Worm (Caenorhabditis elegans): Measurements from ENCODE around the gene ndub-5.

ndub-5 gene

ce11 chrII:5663180-5663791 is 27.9 kb downstream of the ndub-5 start:
- TF ChIP-seq nhr-10 (tag; optimal IDR thresholded peaks at IDR 0.05) (no peak), elt-3 (tag; optimal IDR thresholded peaks at IDR 0.05) (no peak), crh-2 (tag; optimal IDR thresholded peaks at IDR 0.05) (peak; percentile 39), aly-2 (tag; optimal IDR thresholded peaks at IDR 0.05) (no peak), ceh-82 (tag; optimal IDR thresholded peaks at IDR 0.05) (no peak), blmp-1 (tag; optimal IDR thresholded peaks at IDR 0.05; ENCODE audit: insufficient read depth) (no peak), ztf-4 (tag; optimal IDR thresholded peaks at IDR 0.05) (no peak), lsy-2 (tag; optimal IDR thresholded peaks at IDR 0.05) (peak in 1 of 2 experiments; percentile 49), dmd-4 (tag; optimal IDR thresholded peaks at IDR 0.05) (no peak), lin-11 (tag; optimal IDR thresholded peaks at IDR 0.05) (no peak), C34F6.9 (tag; optimal IDR thresholded peaks at IDR 0.05) (peak; percentile 29), mab-5 (tag; optimal IDR thresholded peaks at IDR 0.05) (no peak), unc-55 (GFP tag; optimal IDR thresholded peaks at IDR 0.05) (peak; percentile 44), sma-9 (GFP tag; optimal IDR thresholded peaks at IDR 0.05) (peak; percentile 4), sma-9 (tag; optimal IDR thresholded peaks at IDR 0.05) (no peak), gmeb-1 (tag; optimal IDR thresholded peaks at IDR 0.05) (no peak)

ce11 chrII:5661735-5662177 is 29.4 kb downstream of the ndub-5 start:
- peak; percentile 58 for TF ChIP-seq egl-27 (tag; optimal IDR thresholded peaks at IDR 0.05)
- TF ChIP-seq peb-1 (tag; optimal IDR thresholded peaks at IDR 0.05), result no peak
- TF ChIP-seq fos-1 (tag; optimal IDR thresholded peaks at IDR 0.05), result peak; percentile 72
- TF ChIP-seq ama-1 (optimal IDR thresholded peaks at IDR 0.05), result peak; percentile 99
- TF ChIP-seq sem-4 (tag; optimal IDR thresholded peaks at IDR 0.05), result peak; percentile 61
- TF ChIP-seq nhr-25 (tag; optimal IDR thresholded peaks at IDR 0.05), result peak; percentile 45
- peak; percentile 74 to 86 for TF ChIP-seq lsy-2 (tag; optimal IDR thresholded peaks at IDR 0.05)
- TF ChIP-seq sma-9 (GFP tag; optimal IDR thresholded peaks at IDR 0.05), result peak; percentile 86
- TF ChIP-seq sma-9 (tag; optimal IDR thresholded peaks at IDR 0.05), result no peak
- TF ChIP-seq nhr-21 (tag; optimal IDR thresholded peaks at IDR 0.05), result peak; percentile 88
- TF ChIP-seq blmp-1 (tag; optimal IDR thresholded peaks at IDR 0.05; ENCODE audit: insufficient read depth), result peak; percentile 15
- peak; percentile 80 for TF ChIP-seq ceh-82 (tag; optimal IDR thresholded peaks at IDR 0.05)
- TF ChIP-seq mab-5 (tag; optimal IDR thresholded peaks at IDR 0.05), result peak; percentile 77
- no peak for TF ChIP-seq alr-1 (tag; optimal IDR thresholded peaks at IDR 0.05)
- TF ChIP-seq gmeb-1 (tag; optimal IDR thresholded peaks at IDR 0.05), result peak; percentile 60
- TF ChIP-seq ZK546.5 (tag; optimal IDR thresholded peaks at IDR 0.05), result no peak
- TF ChIP-seq unc-55 (GFP tag; optimal IDR thresholded peaks at IDR 0.05), result peak; percentile 63
- TF ChIP-seq elt-1 (tag; optimal IDR thresholded peaks at IDR 0.05), result no peak
- peak; percentile 84 for TF ChIP-seq crh-2 (tag; optimal IDR thresholded peaks at IDR 0.05)
- peak; percentile 91 for TF ChIP-seq lin-13 (GFP tag; optimal IDR thresholded peaks at IDR 0.05)
- TF ChIP-seq unc-39 (tag; optimal IDR thresholded peaks at IDR 0.05), result no peak
- TF ChIP-seq ztf-11 (tag; optimal IDR thresholded peaks at IDR 0.05), result peak; percentile 50
- TF ChIP-seq nhr-6 (tag; optimal IDR thresholded peaks at IDR 0.05), result peak; percentile 80
- TF ChIP-seq elt-3 (tag; optimal IDR thresholded peaks at IDR 0.05), result no peak
- TF ChIP-seq zag-1 (tag; optimal IDR thresholded peaks at IDR 0.05), result peak; percentile 93
- peak; percentile 66 for TF ChIP-seq snpc-4 (tag; optimal IDR thresholded peaks at IDR 0.05)
- no peak for TF ChIP-seq nhr-237 (tag; optimal IDR thresholded peaks at IDR 0.05)
- TF ChIP-seq ceh-16 (tag; optimal IDR thresholded peaks at IDR 0.05), result peak; percentile 76
- TF ChIP-seq lin-39 (tag; optimal IDR thresholded peaks at IDR 0.05), result peak; percentile 58
- peak; percentile 86 for TF ChIP-seq C34F6.9 (tag; optimal IDR thresholded peaks at IDR 0.05)
- no peak for TF ChIP-seq nhr-11 (tag; optimal IDR thresholded peaks at IDR 0.05)
- TF ChIP-seq ztf-4 (tag; optimal IDR thresholded peaks at IDR 0.05), result peak; percentile 98
- TF ChIP-seq nhr-10 (tag; optimal IDR thresholded peaks at IDR 0.05), result no peak
- 0 out of 2 replicates have a peak, but pooled peaks have one; percentile 61 for TF ChIP-seq ztf-1 (GFP tag; conservative IDR thresholded peaks at IDR 0.05)
- peak; percentile 90 for TF ChIP-seq F13H6.1 (tag; optimal IDR thresholded peaks at IDR 0.05)
- TF ChIP-seq sma-3 (GFP tag; optimal IDR thresholded peaks at IDR 0.05), result peak; percentile 74
- peak; percentile 95 for TF ChIP-seq nhr-129 (tag; optimal IDR thresholded peaks at IDR 0.05)
- no peak for TF ChIP-seq skn-1 (tag; optimal IDR thresholded peaks at IDR 0.05)
- TF ChIP-seq mdl-1 (tag; optimal IDR thresholded peaks at IDR 0.05), result peak; percentile 57 to 79
- no peak for TF ChIP-seq nhr-77 (tag; optimal IDR thresholded peaks at IDR 0.05)
- TF ChIP-seq nhr-12 (tag; optimal IDR thresholded peaks at IDR 0.05), result no peak
- no peak for TF ChIP-seq mbf-1 (tag; optimal IDR thresholded peaks at IDR 0.05)
- peak; percentile 95 for TF ChIP-seq Y55F3AM.14 (GFP tag; optimal IDR thresholded peaks at IDR 0.05)
- TF ChIP-seq aly-2 (tag; optimal IDR thresholded peaks at IDR 0.05), result no peak
- no peak for TF ChIP-seq R02D3.7 (tag; optimal IDR thresholded peaks at IDR 0.05)
- TF ChIP-seq dmd-4 (tag; optimal IDR thresholded peaks at IDR 0.05), result no peak
- TF ChIP-seq nhr-23 (tag; optimal IDR thresholded peaks at IDR 0.05), result no peak
- TF ChIP-seq lin-11 (tag; optimal IDR thresholded peaks at IDR 0.05), result peak; percentile 96
- TF ChIP-seq unc-62 (GFP tag; optimal IDR thresholded peaks at IDR 0.05), result no peak

All from whole organism, L2 larva.